Fruit fly (Drosophila melanogaster) whole organism, prepupa: ENCODE data around the gene crn.

Source experiments
- CG8119 ChIP-seq: fragments of 200-800 bp; sonication (Bioruptor generic); IDR thresholded peaks from 3 replicates; pipeline ENCODE4 v1.3.6; 2022; ENCODE audit warnings: missing biosample characterization, missing genetic modification characterization
- Eip78C ChIP-seq: fragments of 200-800 bp; sonication (Bioruptor generic); peaks from one replicate; lab custom pipeline; 2016; ENCODE audit warnings: missing biosample characterization, missing genetic modification characterization
- Lpt ChIP-seq: fragments of 200-800 bp; sonication (Bioruptor generic); optimal IDR thresholded peaks from 3 replicates; lab custom pipeline; 2016; ENCODE audit warnings: missing biosample characterization, missing genetic modification characterization
- spab ChIP-seq: fragments of 200-800 bp; sonication (Bioruptor generic); optimal IDR thresholded peaks from 2 replicates; lab custom pipeline; 2017; ENCODE audit warnings: missing biosample characterization, mild to moderate bottlenecking, missing genetic modification characterization, missing genetic modification reagents

DNA sequence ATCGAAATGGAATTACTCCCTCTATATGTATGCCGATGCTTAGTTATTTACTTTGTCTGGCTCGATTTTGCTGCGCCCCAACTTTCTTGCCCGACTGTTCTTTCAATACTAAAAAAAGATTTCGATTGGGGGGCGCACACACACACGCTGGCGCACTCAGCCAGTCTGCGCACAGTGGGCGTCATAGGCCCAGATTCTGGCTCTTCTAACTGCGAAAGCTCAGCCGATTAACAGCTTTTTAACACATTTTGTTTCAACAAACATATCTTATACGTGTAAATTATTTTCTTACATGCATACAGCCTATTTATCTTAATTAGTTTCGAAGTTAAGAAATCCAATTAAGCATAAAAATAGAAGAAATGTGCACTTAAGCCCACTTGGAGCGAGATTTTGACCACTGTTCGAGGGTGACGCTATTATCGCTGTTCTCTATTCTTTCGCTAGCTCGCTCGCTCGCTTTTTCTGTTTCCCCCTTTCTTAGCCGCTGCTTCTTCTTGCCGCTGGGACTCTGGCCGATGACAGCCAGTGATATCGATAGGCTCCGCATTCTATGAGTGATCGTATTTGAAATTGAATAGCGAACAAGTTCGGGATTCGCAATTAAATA, 27.5 kb downstream of the crn start, which contains the start of gene Vinc:
- TF ChIP-seq Eip78C (GFP tag; lab: Kevin White, UChicago) (peak; percentile 97), spab (GFP tag; lab: Kevin White, UChicago) (peak; percentile 87), CG8119 (GFP tag; lab: Robert Waterston, UW) (peak; percentile 84), Lpt (GFP tag; lab: Kevin White, UChicago) (peak; percentile 70)
